Worm (Caenorhabditis elegans) whole organism, L3 larva: ENCODE results near the gene srj-4.
A peak's percentile ranks its signal among the peaks of the same experiment; 100 is the strongest.

Source experiments
- ZK546.5 ChIP-seq: sonication (generic microtip); optimal IDR thresholded peaks from 2 replicates; lab custom pipeline; 2017; ENCODE audit warnings: missing biosample characterization, missing genetic modification characterization
- ceh-28 ChIP-seq: fragments of 150-350 bp; optimal IDR thresholded peaks from 2 replicates; lab custom pipeline; 2014; ENCODE audit warnings: missing biosample characterization, missing genetic modification reagents, missing genetic modification characterization
- ceh-9 ChIP-seq: sonication (generic microtip); optimal IDR thresholded peaks from 2 replicates; lab custom pipeline; 2018; ENCODE audit warnings: missing biosample characterization, missing genetic modification characterization
- egl-27 ChIP-seq: sonication (generic microtip); optimal IDR thresholded peaks from 4 replicates; lab custom pipeline; 2017; ENCODE audit warnings: missing biosample characterization, missing genetic modification reagents, missing genetic modification characterization
- egl-5 ChIP-seq: fragments of 150-350 bp; optimal IDR thresholded peaks from 2 replicates; lab custom pipeline; 2017; ENCODE audit warnings: missing biosample characterization, missing genetic modification reagents, missing genetic modification characterization, inconsistent platforms
- elt-2 ChIP-seq: sonication (generic microtip); optimal IDR thresholded peaks from 2 replicates; lab custom pipeline; 2016; ENCODE audit warnings: missing genetic modification reagents, mild to moderate bottlenecking, missing genetic modification characterization, missing compliant biosample characterization
- elt-3 ChIP-seq, 3 experiments: fragments of 150-350 bp in 1 of 3; sonication (generic microtip) in 2 of 3; optimal IDR thresholded peaks; 2 replicates in 2 of 3; 4 replicates in 1 of 3; lab custom pipeline; 2014 to 2017; ENCODE audit warnings: missing biosample characterization in 3 of 3, missing genetic modification characterization in 3 of 3
- eor-1 ChIP-seq, 2 experiments: fragments of 150-350 bp; optimal IDR thresholded peaks; 2 replicates each; lab custom pipeline; 2014 to 2018; ENCODE audit warnings: missing biosample characterization in 2 of 2, missing genetic modification characterization in 2 of 2
- fkh-2 ChIP-seq: fragments of 150-350 bp; optimal IDR thresholded peaks from 2 replicates; lab custom pipeline; 2014; ENCODE audit warnings: missing biosample characterization, missing genetic modification reagents, missing genetic modification characterization
- fos-1 ChIP-seq: fragments of 150-350 bp; optimal IDR thresholded peaks from 2 replicates; lab custom pipeline; 2014; ENCODE audit warnings: missing biosample characterization, missing genetic modification characterization
- hmg-11 ChIP-seq: sonication (generic microtip); optimal IDR thresholded peaks from 2 replicates; lab custom pipeline; 2016; ENCODE audit warnings: missing genetic modification characterization, missing compliant biosample characterization
- jun-1 ChIP-seq: fragments of 150-350 bp; optimal IDR thresholded peaks from 2 replicates; lab custom pipeline; 2014; ENCODE audit warnings: missing biosample characterization, missing genetic modification reagents, missing genetic modification characterization
- lin-15B ChIP-seq: fragments of 150-350 bp; optimal IDR thresholded peaks from 2 replicates; lab custom pipeline; 2014; ENCODE audit warnings: missing biosample characterization, missing genetic modification characterization
- lsy-12 ChIP-seq: sonication (generic microtip); optimal IDR thresholded peaks from 2 replicates; lab custom pipeline; 2016; ENCODE audit warnings: mild to moderate bottlenecking, missing genetic modification characterization, missing compliant biosample characterization
- mdl-1 ChIP-seq: fragments of 150-350 bp; optimal IDR thresholded peaks from 2 replicates; lab custom pipeline; 2014; ENCODE audit warnings: missing biosample characterization, missing genetic modification characterization
- mml-1 ChIP-seq: fragments of 150-350 bp; sonication (generic microtip); optimal IDR thresholded peaks from 3 replicates; lab custom pipeline; 2014; ENCODE audit warnings: missing biosample characterization, missing genetic modification characterization
- nfya-1 ChIP-seq: sonication (generic microtip); optimal IDR thresholded peaks from 2 replicates; lab custom pipeline; 2017; ENCODE audit warnings: missing genetic modification characterization, mild to moderate bottlenecking, missing compliant biosample characterization, antibody characterized with exemption, moderate library complexity; ENCODE audit not compliant: insufficient read depth
- nhr-11 ChIP-seq: fragments of 150-350 bp; optimal IDR thresholded peaks from 2 replicates; lab custom pipeline; 2014; ENCODE audit warnings: missing biosample characterization, missing genetic modification characterization
- nhr-12 ChIP-seq: fragments of 150-350 bp; optimal IDR thresholded peaks from 2 replicates; lab custom pipeline; 2014; ENCODE audit warnings: missing biosample characterization, missing genetic modification characterization
- nhr-237 ChIP-seq: fragments of 150-350 bp; optimal IDR thresholded peaks from 2 replicates; lab custom pipeline; 2014; ENCODE audit warnings: missing biosample characterization, missing genetic modification characterization
- nhr-28 ChIP-seq: fragments of 150-350 bp; optimal IDR thresholded peaks from 2 replicates; lab custom pipeline; 2014; ENCODE audit warnings: missing biosample characterization, missing genetic modification characterization
- nhr-43 ChIP-seq: sonication (generic microtip); optimal IDR thresholded peaks from 2 replicates; lab custom pipeline; 2016; ENCODE audit warnings: mild to moderate bottlenecking, missing genetic modification characterization, missing compliant biosample characterization; ENCODE audit not compliant: poor library complexity, severe bottlenecking
- pqm-1 ChIP-seq: fragments of 150-350 bp; optimal IDR thresholded peaks from 2 replicates; lab custom pipeline; 2017; ENCODE audit warnings: missing biosample characterization, missing genetic modification characterization, inconsistent platforms
- sea-2 ChIP-seq: fragments of 150-350 bp; sonication (generic microtip); optimal IDR thresholded peaks from 4 replicates; lab custom pipeline; 2014; ENCODE audit warnings: missing biosample characterization, missing genetic modification reagents, missing genetic modification characterization
- skn-1 ChIP-seq: fragments of 150-350 bp; optimal IDR thresholded peaks from 2 replicates; lab custom pipeline; 2014; ENCODE audit warnings: missing biosample characterization, missing genetic modification characterization
- snpc-4 ChIP-seq: fragments of 150-350 bp; optimal IDR thresholded peaks from 2 replicates; lab custom pipeline; 2014; ENCODE audit warnings: missing biosample characterization, missing genetic modification characterization
- tbx-2 ChIP-seq: sonication (generic microtip); optimal IDR thresholded peaks from 2 replicates; lab custom pipeline; 2016; ENCODE audit warnings: mild to moderate bottlenecking, missing genetic modification characterization, missing compliant biosample characterization
- unc-39 ChIP-seq: sonication (generic microtip); optimal IDR thresholded peaks from 4 replicates; lab custom pipeline; 2017; ENCODE audit warnings: missing biosample characterization, missing genetic modification characterization
- zag-1 ChIP-seq: fragments of 150-350 bp; optimal IDR thresholded peaks from 2 replicates; lab custom pipeline; 2014; ENCODE audit warnings: missing biosample characterization, missing genetic modification characterization
- ztf-11 ChIP-seq: fragments of 150-350 bp; optimal IDR thresholded peaks from 2 replicates; lab custom pipeline; 2014; ENCODE audit warnings: missing biosample characterization, missing genetic modification characterization
- ztf-4 ChIP-seq: fragments of 150-350 bp; optimal IDR thresholded peaks from 2 replicates; lab custom pipeline; 2014; ENCODE audit warnings: missing biosample characterization, missing genetic modification characterization

The srj-4 gene

ce11 chrV:12162906-12163305 lies at the start of gene srj-4:
TSS of gene srj-4 (plus strand) at chrV:12163206.
- TF ChIP-seq elt-2 (tag; lab: Kevin White, UChicago) (no peak), lsy-12 (tag; lab: Kevin White, UChicago) (no peak), sea-2 (GFP tag; lab: Kevin White, UChicago) (no peak), unc-39 (no peak), tbx-2 (tag; lab: Kevin White, UChicago) (no peak), ztf-4 (tag; lab: Kevin White, UChicago) (no peak), fkh-2 (no peak), ZK546.5 (tag; lab: Kevin White, UChicago) (no peak), snpc-4 (tag; lab: Kevin White, UChicago) (no peak), eor-1 (tag; optimal IDR thresholded peaks at IDR 0.05; lab: Kevin White, UChicago) (no peak), nhr-12 (tag; lab: Kevin White, UChicago) (no peak), nhr-28 (tag; lab: Kevin White, UChicago) (no peak), elt-3 (tag; optimal IDR thresholded peaks at IDR 0.05; lab: Kevin White, UChicago) (no peak), lin-15B (tag; lab: Kevin White, UChicago) (no peak)
- TF ChIP-seq, all 47 proteins: peak for 0

ce11 chrV:12113726-12114125 lies 49.3 kb upstream of the srj-4 start:
- peak; percentile 45 for TF ChIP-seq pqm-1 (tag; lab: Kevin White, UChicago)
- no peak for TF ChIP-seq skn-1
- peak; percentile 57 for TF ChIP-seq elt-2 (tag; lab: Kevin White, UChicago)

- no peak for TF ChIP-seq sea-2 (GFP tag; lab: Kevin White, UChicago)
- TF ChIP-seq nhr-43 (tag; lab: Kevin White, UChicago), result no peak
- no peak for TF ChIP-seq tbx-2 (tag; lab: Kevin White, UChicago)
- no peak for TF ChIP-seq elt-3 (tag; optimal IDR thresholded peaks at IDR 0.05; lab: Kevin White, UChicago)
- TF ChIP-seq nhr-28 (tag; lab: Kevin White, UChicago), result no peak
- TF ChIP-seq unc-39, result no peak
- no peak for TF ChIP-seq mdl-1 (tag; lab: Kevin White, UChicago)
- no peak for TF ChIP-seq ztf-11 (tag; lab: Kevin White, UChicago)
- no peak for TF ChIP-seq fkh-2
- TF ChIP-seq egl-5 (tag; lab: Kevin White, UChicago), result no peak
Measured at ce11 chrV:12114693-12115092, 48.3 kb upstream of the srj-4 start, which contains the start of gene spin-1. TSS of gene spin-1 (plus strand) at chrV:12114993.

- TF ChIP-seq mml-1 (no peak), nfya-1 (tag; lab: Kevin White, UChicago) (no peak), elt-2 (tag; lab: Kevin White, UChicago) (peak; percentile 17), egl-27 (tag; lab: Kevin White, UChicago) (no peak), ztf-4 (tag; lab: Kevin White, UChicago) (no peak), egl-5 (tag; lab: Kevin White, UChicago) (no peak), ceh-28 (no peak), pqm-1 (tag; lab: Kevin White, UChicago) (peak; percentile 14)
Measured at ce11 chrV:12115150-12115549, 47.9 kb upstream of the srj-4 start.

- no peak for TF ChIP-seq nhr-237 (tag; lab: Kevin White, UChicago)
- no peak for TF ChIP-seq elt-3 (tag; optimal IDR thresholded peaks at IDR 0.05; lab: Kevin White, UChicago)
- TF ChIP-seq lsy-12 (tag; lab: Kevin White, UChicago), result no peak
- no peak for TF ChIP-seq mdl-1 (tag; lab: Kevin White, UChicago)
- TF ChIP-seq nhr-11 (tag; lab: Kevin White, UChicago), result no peak
- TF ChIP-seq lin-15B (tag; lab: Kevin White, UChicago), result no peak
- TF ChIP-seq mml-1, result no peak
- no peak for TF ChIP-seq nhr-12 (tag; lab: Kevin White, UChicago)
- TF ChIP-seq zag-1 (tag; lab: Kevin White, UChicago), result no peak
- TF ChIP-seq hmg-11 (tag; lab: Kevin White, UChicago), result no peak
- no peak for TF ChIP-seq nhr-43 (tag; lab: Kevin White, UChicago)
- no peak for TF ChIP-seq ceh-9 (tag; lab: Kevin White, UChicago)
- no peak for TF ChIP-seq egl-27 (tag; lab: Kevin White, UChicago)
- no peak for TF ChIP-seq fos-1 (tag; lab: Kevin White, UChicago)
- no peak for TF ChIP-seq fkh-2
- no peak for TF ChIP-seq skn-1
- no peak for TF ChIP-seq jun-1 (tag; lab: Kevin White, UChicago)
Measured at ce11 chrV:12117567-12118053, 45.4 kb upstream of the srj-4 start, which contains the start of gene C13C4.8. TSS of gene C13C4.8 (plus strand) at chrV:12118003.
